Worm (Caenorhabditis elegans) whole organism, midembryonic: Measurements from ENCODE around the gene Y113G7A.22.

Source experiments
- flt-1 ChIP-seq: fragments of 200-800 bp; sonication (Bioruptor generic); IDR thresholded peaks from 2 replicates; pipeline ENCODE4 v1.3.6; 2022; ENCODE audit warnings: missing genetic modification characterization, missing compliant biosample characterization
- med-1 ChIP-seq: sonication (generic microtip); optimal IDR thresholded peaks from 2 replicates; lab custom pipeline; 2017; ENCODE audit warnings: missing genetic modification characterization, mild to moderate bottlenecking, missing compliant biosample characterization, antibody characterized with exemption, missing genetic modification reagents; ENCODE audit not compliant: insufficient read depth
- ref-1 ChIP-seq: fragments of 200-800 bp; sonication (Bioruptor generic); conservative IDR thresholded peaks from 2 replicates; pipeline ENCODE4 v1.3.6; 2022; ENCODE audit warnings: missing genetic modification reagents, missing genetic modification characterization, missing compliant biosample characterization
- ztf-23 ChIP-seq: fragments of 200-800 bp; sonication (Bioruptor generic); IDR thresholded peaks from 2 replicates; pipeline ENCODE4 v1.3.6; 2022; ENCODE audit warnings: missing genetic modification reagents, missing genetic modification characterization, missing compliant biosample characterization

DNA sequence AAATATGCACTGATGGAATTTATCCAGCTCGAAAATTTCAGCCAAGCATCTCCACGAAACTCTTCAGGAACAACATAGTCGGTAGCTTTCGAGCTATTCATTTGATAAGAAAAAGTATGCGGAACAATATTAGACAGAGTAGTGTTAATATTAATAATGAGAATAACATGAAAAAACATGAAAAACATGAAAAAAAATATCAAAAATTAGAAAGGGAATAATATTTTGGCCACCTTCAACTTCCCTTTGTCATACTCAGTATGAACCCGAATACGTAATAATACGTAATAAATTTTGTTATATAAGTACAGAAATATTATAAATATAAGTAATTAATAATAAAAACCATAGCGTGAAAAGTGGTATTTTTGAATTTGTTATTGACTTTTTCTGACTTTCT, 36.8 kb upstream of the Y113G7A.22 start, which contains the start of gene srw-39:
- no peak for TF ChIP-seq flt-1 (GFP tag; lab: Robert Waterston, UW)
- TF ChIP-seq med-1 (GFP tag; lab: Kevin White, UChicago) = no peak
- no peak for TF ChIP-seq ztf-23
- TF ChIP-seq ref-1 (GFP tag; lab: Robert Waterston, UW) = no peak
